Worm (Caenorhabditis elegans) whole organism, early embryonic: ENCODE data around the gene puf-12.

Experiments used
- B0310.2 ChIP-seq: sonication (generic microtip); optimal IDR thresholded peaks from 2 replicates; lab custom pipeline; 2016; ENCODE audit warnings: mild to moderate bottlenecking, missing genetic modification characterization, missing compliant biosample characterization
- F13C5.2 ChIP-seq: sonication (generic microtip); optimal IDR thresholded peaks from 2 replicates; lab custom pipeline; 2017; ENCODE audit warnings: mild to moderate bottlenecking, missing genetic modification characterization, inconsistent platforms, missing compliant biosample characterization
- ama-1 ChIP-seq: fragments of 150-350 bp; optimal IDR thresholded peaks from 2 replicates; lab custom pipeline; 2014
- flt-1 ChIP-seq: fragments of 200-800 bp; sonication (Bioruptor generic); IDR thresholded peaks from 2 replicates; pipeline ENCODE4 v1.3.6; 2022; ENCODE audit warnings: missing genetic modification characterization, missing compliant biosample characterization
- hmg-4 ChIP-seq: fragments of 200-800 bp; sonication (Bioruptor generic); optimal IDR thresholded peaks from 2 replicates; lab custom pipeline; 2018; ENCODE audit warnings: mild to moderate bottlenecking, missing genetic modification characterization, missing compliant biosample characterization
- scrt-1 ChIP-seq: fragments of 200-800 bp; sonication (Bioruptor generic); IDR thresholded peaks from 2 replicates; pipeline ENCODE4 v1.3.6; 2022; ENCODE audit warnings: missing genetic modification characterization, missing compliant biosample characterization

- TF ChIP-seq F13C5.2 (tag; lab: Kevin White, UChicago) (no peak), ama-1 (no peak), scrt-1 (GFP tag; lab: Robert Waterston, UW) (no peak), flt-1 (GFP tag; lab: Robert Waterston, UW) (no peak), hmg-4 (GFP tag; lab: Kevin White, UChicago) (no peak), B0310.2 (tag; lab: Kevin White, UChicago) (no peak)
Observed at ce11 chrII:10139177-10139640, 39.1 kb downstream of the puf-12 start, which contains the start of gene asah-2.
